Worm (Caenorhabditis elegans): ENCODE measurements around the gene dpy-26.

- TF ChIP-seq ceh-45 (GFP tag; IDR thresholded peaks at IDR 0.05) (no peak), hlh-8 (tag; optimal IDR thresholded peaks at IDR 0.05) (no peak), nfya-1 (tag; optimal IDR thresholded peaks at IDR 0.05) (no peak), hlh-30 (tag; optimal IDR thresholded peaks at IDR 0.05; ENCODE audit: insufficient read depth) (no peak), dmd-4 (tag; optimal IDR thresholded peaks at IDR 0.05; ENCODE audit: borderline replicate concordance) (no peak), lim-6 (tag; optimal IDR thresholded peaks at IDR 0.05) (no peak), ets-4 (tag; optimal IDR thresholded peaks at IDR 0.05) (no peak), ama-1 (optimal IDR thresholded peaks at IDR 0.05) (no peak)
Measured at ce11 chrIV:12399983-12400382, 51.2 kb downstream of the dpy-26 start.
